Worm (Caenorhabditis elegans): ENCODE results near the gene C49H3.12.
A peak's percentile ranks its signal among the peaks of the same experiment; 100 is the strongest.

The C49H3.12 gene

DNA sequence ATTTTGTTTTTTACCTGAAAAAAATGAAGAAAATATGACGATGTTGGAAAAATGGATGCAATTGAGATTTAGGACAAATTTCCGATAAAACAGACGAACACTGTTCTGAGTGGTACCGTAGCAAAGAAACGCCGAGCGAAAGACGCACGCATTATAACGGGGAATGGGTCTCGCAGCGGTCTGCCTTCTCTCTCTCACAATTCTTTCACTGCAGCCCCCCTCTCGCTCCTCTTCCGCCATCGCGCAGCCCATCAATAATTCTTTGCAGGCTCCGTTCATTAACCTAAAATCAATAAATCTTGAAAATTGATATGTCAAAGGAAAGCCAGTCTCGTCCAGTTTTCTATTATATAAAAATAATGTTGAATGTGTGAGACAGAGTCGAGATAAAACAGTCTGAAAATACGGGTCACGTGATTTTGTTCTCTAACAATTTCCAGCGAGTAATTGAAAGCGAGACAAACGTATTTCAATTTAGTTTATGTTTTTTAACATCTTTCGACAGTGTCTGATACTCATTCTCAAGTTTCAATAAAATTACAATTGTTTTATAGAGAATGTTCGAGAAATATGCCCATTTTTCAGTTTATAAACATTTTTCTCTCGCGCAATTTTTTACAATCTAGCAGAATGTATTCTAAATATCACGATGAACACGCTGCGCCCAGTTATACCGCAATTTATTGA is 17.5 kb downstream of the C49H3.12 start (continued):
- TF ChIP-seq Y53G8AR.9 (GFP tag; conservative IDR thresholded peaks at IDR 0.05) (no peak), let-526 (GFP tag; IDR thresholded peaks at IDR 0.05) (no peak), lir-1 (GFP tag; conservative IDR thresholded peaks at IDR 0.05) (0 out of 2 replicates have a peak, but pooled peaks have one; percentile 5), nfyb-1 (GFP tag; IDR thresholded peaks at IDR 0.05) (no peak), hrde-1 (tag; optimal IDR thresholded peaks at IDR 0.05; ENCODE audit: borderline replicate concordance) (no peak), zfh-2 (GFP tag; conservative IDR thresholded peaks at IDR 0.05) (peak; percentile 70; the same call in 1 of the 2 replicates), mcd-1 (GFP tag; IDR thresholded peaks at IDR 0.05) (0 out of 2 replicates have a peak, but pooled peaks have one; percentile 34), sdz-38 (tag; optimal IDR thresholded peaks at IDR 0.05) (no peak), die-1 (tag; optimal IDR thresholded peaks at IDR 0.05) (no peak), nfya-1 (tag; optimal IDR thresholded peaks at IDR 0.05; ENCODE audit: borderline replicate concordance, insufficient read depth) (no peak), hmg-1.2 (GFP tag; IDR thresholded peaks at IDR 0.05) (peak; percentile 25; the same call in 1 of the 2 replicates), K11D2.4 (GFP tag; IDR thresholded peaks at IDR 0.05) (no peak), lag-1 (GFP tag; IDR thresholded peaks at IDR 0.05) (no peak)

ce11 chrIV:7906643-7907042 is 20.5 kb downstream of the C49H3.12 start:
- TF ChIP-seq zim-3 (tag; optimal IDR thresholded peaks at IDR 0.05) (no peak), dpl-1 (GFP tag; optimal IDR thresholded peaks at IDR 0.05) (no peak), F22D6.2 (tag; optimal IDR thresholded peaks at IDR 0.05) (no peak), nfyb-1 (GFP tag; IDR thresholded peaks at IDR 0.05) (no peak), mxl-1 (tag; optimal IDR thresholded peaks at IDR 0.05) (no peak), athp-1 (tag; optimal IDR thresholded peaks at IDR 0.05) (no peak), ccch-3 (GFP tag; optimal IDR thresholded peaks at IDR 0.05) (no peak), mel-28 (tag; optimal IDR thresholded peaks at IDR 0.05; ENCODE audit: borderline replicate concordance) (no peak), rec-8 (tag; optimal IDR thresholded peaks at IDR 0.05) (no peak), nhr-80 (tag; optimal IDR thresholded peaks at IDR 0.05) (no peak), nhr-27 (tag; optimal IDR thresholded peaks at IDR 0.05) (no peak)

ce11 chrIV:7903359-7903758 is 23.8 kb downstream of the C49H3.12 start, which contains the start of gene C49H3.6:
C49H3.6 (plus strand) TSS chrIV:7903738.
- no peak for TF ChIP-seq zfh-2 (GFP tag; conservative IDR thresholded peaks at IDR 0.05)
- 0 out of 2 replicates have a peak, but pooled peaks have one; percentile 28 for TF ChIP-seq madf-3 (GFP tag; IDR thresholded peaks at IDR 0.05)
- peak; percentile 43 for TF ChIP-seq ceh-27 (GFP tag; optimal IDR thresholded peaks at IDR 0.05)
- TF ChIP-seq madf-8 (GFP tag; conservative IDR thresholded peaks at IDR 0.05), result no peak
- peak; percentile 52; the same call in 1 of the 2 replicates for TF ChIP-seq nfyb-1 (GFP tag; IDR thresholded peaks at IDR 0.05)
- no peak for TF ChIP-seq lsl-1 (GFP tag; optimal IDR thresholded peaks at IDR 0.05)
- TF ChIP-seq sdz-38 (tag; optimal IDR thresholded peaks at IDR 0.05), result no peak
- peak in 1 of 3 experiments; percentile 63 for TF ChIP-seq lin-35 (GFP tag; optimal IDR thresholded peaks at IDR 0.05)
- no peak for TF ChIP-seq cebp-1 (GFP tag; IDR thresholded peaks at IDR 0.05)
- TF ChIP-seq cebp-1 (tag; optimal IDR thresholded peaks at IDR 0.05), result peak; percentile 29
- TF ChIP-seq madf-6 (GFP tag; IDR thresholded peaks at IDR 0.05), result peak; percentile 19; the same call in 1 of the 2 replicates
- no peak for TF ChIP-seq attf-5 (GFP tag; optimal IDR thresholded peaks at IDR 0.05)
- no peak for TF ChIP-seq sptf-2 (GFP tag; optimal IDR thresholded peaks at IDR 0.05)
- TF ChIP-seq nhr-80 (tag; optimal IDR thresholded peaks at IDR 0.05), result no peak
- TF ChIP-seq hmg-20 (GFP tag; IDR thresholded peaks at IDR 0.05), result no peak
